Worm (Caenorhabditis elegans): ENCODE measurements around the gene DH11.2.

DH11.2 gene

ce11 chrII:8027663-8028062 lies 15.0 kb downstream of the DH11.2 start, which contains the start of gene swsn-7:
TSS of gene swsn-7 (minus strand) at chrII:8027763.
- TF ChIP-seq hrde-1 (tag; optimal IDR thresholded peaks at IDR 0.05; ENCODE audit: borderline replicate concordance) (no peak), D2030.7 (GFP tag; IDR thresholded peaks at IDR 0.05) (no peak), him-1 (tag; optimal IDR thresholded peaks at IDR 0.05) (no peak), madf-10 (tag; optimal IDR thresholded peaks at IDR 0.05) (no peak), nfya-2 (GFP tag; IDR thresholded peaks at IDR 0.05) (no peak), lin-40 (tag; optimal IDR thresholded peaks at IDR 0.05) (no peak), mcd-1 (GFP tag; IDR thresholded peaks at IDR 0.05) (no peak), B0261.1 (tag; optimal IDR thresholded peaks at IDR 0.05) (no peak), zim-3 (tag; optimal IDR thresholded peaks at IDR 0.05) (no peak), lin-35 (GFP tag; optimal IDR thresholded peaks at IDR 0.05) (no peak), nhr-179 (tag; optimal IDR thresholded peaks at IDR 0.05) (no peak), T07F8.4 (tag; optimal IDR thresholded peaks at IDR 0.05) (no peak), egl-44 (GFP tag; IDR thresholded peaks at IDR 0.05) (no peak), ztf-18 (tag; optimal IDR thresholded peaks at IDR 0.05) (no peak), tbp1 (GFP tag; optimal IDR thresholded peaks at IDR 0.05) (no peak), madf-3 (GFP tag; IDR thresholded peaks at IDR 0.05) (no peak), F57C9.4 (tag; optimal IDR thresholded peaks at IDR 0.05) (no peak), F33H1.4 (GFP tag; IDR thresholded peaks at IDR 0.05) (no peak), ccch-3 (GFP tag; optimal IDR thresholded peaks at IDR 0.05) (no peak), Y95B8A.8 (GFP tag; IDR thresholded peaks at IDR 0.05) (no peak)

ce11 chrII:8028246-8028694 lies 15.7 kb downstream of the DH11.2 start:
- TF ChIP-seq nfya-2 (GFP tag; IDR thresholded peaks at IDR 0.05): no peak
- peak; percentile 18 for TF ChIP-seq T26A5.8 (tag; optimal IDR thresholded peaks at IDR 0.05)
- TF ChIP-seq let-607 (tag; optimal IDR thresholded peaks at IDR 0.05): peak; percentile 76 to 84
- no peak for TF ChIP-seq sdz-38 (tag; optimal IDR thresholded peaks at IDR 0.05)
- peak; percentile 67 for TF ChIP-seq tlf-1 (GFP tag; optimal IDR thresholded peaks at IDR 0.05)
- no peak for TF ChIP-seq ztf-25 (GFP tag; IDR thresholded peaks at IDR 0.05)
- TF ChIP-seq pbrm-1 (GFP tag; IDR thresholded peaks at IDR 0.05): peak; percentile 65
- peak; percentile 47 for TF ChIP-seq zim-3 (tag; optimal IDR thresholded peaks at IDR 0.05)
- no peak for TF ChIP-seq B0019.2 (GFP tag; conservative IDR thresholded peaks at IDR 0.05)
- peak; percentile 98 for TF ChIP-seq K12H6.12 (tag; optimal IDR thresholded peaks at IDR 0.05)
- TF ChIP-seq pha-4 (tag; optimal IDR thresholded peaks at IDR 0.05): no peak
- TF ChIP-seq Y56A3A.18 (GFP tag; IDR thresholded peaks at IDR 0.05): no peak
- no peak for TF ChIP-seq him-1 (tag; optimal IDR thresholded peaks at IDR 0.05)
- TF ChIP-seq atf-7 (tag; optimal IDR thresholded peaks at IDR 0.05): peak; percentile 83
- no peak for TF ChIP-seq nfya-1 (tag; optimal IDR thresholded peaks at IDR 0.05; ENCODE audit: borderline replicate concordance, insufficient read depth)
- TF ChIP-seq ztf-3 (GFP tag; optimal IDR thresholded peaks at IDR 0.05): peak; percentile 22
- TF ChIP-seq mxl-1 (tag; optimal IDR thresholded peaks at IDR 0.05): no peak
- peak; percentile 82 for TF ChIP-seq athp-1 (tag; optimal IDR thresholded peaks at IDR 0.05)
- peak; percentile 98 for TF ChIP-seq attf-5 (GFP tag; optimal IDR thresholded peaks at IDR 0.05)
- peak; percentile 68 for TF ChIP-seq unc-62 (GFP tag; optimal IDR thresholded peaks at IDR 0.05)
- 0 out of 2 replicates have a peak, but pooled peaks have one; percentile 66 for TF ChIP-seq egl-18 (GFP tag; IDR thresholded peaks at IDR 0.05)
- TF ChIP-seq snpc-1.3 (tag; optimal IDR thresholded peaks at IDR 0.05; ENCODE audit: insufficient read depth): no peak
- peak in 1 of 3 experiments; percentile 89 for TF ChIP-seq lin-35 (GFP tag; optimal IDR thresholded peaks at IDR 0.05)
- no peak for TF ChIP-seq hlh-12 (tag; optimal IDR thresholded peaks at IDR 0.05)
- no peak for TF ChIP-seq aptf-2 (GFP tag; conservative IDR thresholded peaks at IDR 0.05)
- TF ChIP-seq lsl-1 (GFP tag; optimal IDR thresholded peaks at IDR 0.05): peak; percentile 22
- peak; percentile 15 for TF ChIP-seq ets-4 (GFP tag; optimal IDR thresholded peaks at IDR 0.05)
- peak; percentile 30 for TF ChIP-seq efl-1 (GFP tag; optimal IDR thresholded peaks at IDR 0.05)
- TF ChIP-seq F55B11.4 (tag; optimal IDR thresholded peaks at IDR 0.05; ENCODE audit: borderline replicate concordance, insufficient read depth): no peak
- peak; percentile 41 for TF ChIP-seq ZK185.1 (tag; optimal IDR thresholded peaks at IDR 0.05; ENCODE audit: poor library complexity, severe bottlenecking)
- 0 out of 2 replicates have a peak, but pooled peaks have one; percentile 38 for TF ChIP-seq hsf-1 (GFP tag; IDR thresholded peaks at IDR 0.05)
